Worm (Caenorhabditis elegans) whole organism, L2 larva: ENCODE results near the gene haao-1.

Source experiments
- C34F6.9 ChIP-seq: fragments of 150-350 bp; optimal IDR thresholded peaks from 2 replicates; lab custom pipeline; 2014; ENCODE audit warnings: missing biosample characterization, missing genetic modification characterization
- F13H6.1 ChIP-seq: sonication (generic microtip); optimal IDR thresholded peaks from 2 replicates; lab custom pipeline; 2016; ENCODE audit warnings: missing genetic modification characterization, missing compliant biosample characterization
- R02D3.7 ChIP-seq: fragments of 150-350 bp; optimal IDR thresholded peaks from 2 replicates; lab custom pipeline; 2014; ENCODE audit warnings: missing biosample characterization, missing genetic modification characterization
- Y55F3AM.14 ChIP-seq: fragments of 200-800 bp; sonication (Bioruptor generic); optimal IDR thresholded peaks from 2 replicates; lab custom pipeline; 2018; ENCODE audit warnings: mild to moderate bottlenecking, missing genetic modification characterization, missing compliant biosample characterization
- aly-2 ChIP-seq: fragments of 150-350 bp; optimal IDR thresholded peaks from 2 replicates; lab custom pipeline; 2014; ENCODE audit warnings: missing biosample characterization, missing genetic modification characterization
- ama-1 ChIP-seq: fragments of 150-350 bp; optimal IDR thresholded peaks from 2 replicates; lab custom pipeline; 2018; ENCODE audit warnings: inconsistent platforms
- blmp-1 ChIP-seq: sonication (generic microtip); optimal IDR thresholded peaks from 2 replicates; lab custom pipeline; 2017; ENCODE audit warnings: missing genetic modification characterization, mild to moderate bottlenecking, missing compliant biosample characterization, antibody characterized with exemption, moderate library complexity; ENCODE audit not compliant: insufficient read depth
- crh-2 ChIP-seq: sonication (generic microtip); optimal IDR thresholded peaks from 2 replicates; lab custom pipeline; 2017; ENCODE audit warnings: missing biosample characterization, missing genetic modification characterization
- dmd-4 ChIP-seq: sonication (generic microtip); optimal IDR thresholded peaks from 2 replicates; lab custom pipeline; 2017; ENCODE audit warnings: missing biosample characterization, missing genetic modification characterization
- egl-27 ChIP-seq: sonication (generic microtip); optimal IDR thresholded peaks from 3 replicates; lab custom pipeline; 2017; ENCODE audit warnings: missing biosample characterization, missing genetic modification reagents, missing genetic modification characterization
- elt-1 ChIP-seq: fragments of 150-350 bp; optimal IDR thresholded peaks from 2 replicates; lab custom pipeline; 2014; ENCODE audit warnings: missing biosample characterization, missing genetic modification characterization
- elt-3 ChIP-seq: sonication (generic microtip); optimal IDR thresholded peaks from 2 replicates; lab custom pipeline; 2017; ENCODE audit warnings: missing biosample characterization, missing genetic modification characterization
- fos-1 ChIP-seq: fragments of 150-350 bp; optimal IDR thresholded peaks from 2 replicates; lab custom pipeline; 2014; ENCODE audit warnings: missing biosample characterization, missing genetic modification characterization
- gmeb-1 ChIP-seq: fragments of 150-350 bp; optimal IDR thresholded peaks from 2 replicates; lab custom pipeline; 2014; ENCODE audit warnings: missing biosample characterization, missing genetic modification characterization
- lin-13 ChIP-seq: fragments of 150-350 bp; optimal IDR thresholded peaks from 2 replicates; lab custom pipeline; 2014; ENCODE audit warnings: missing biosample characterization, missing genetic modification reagents, missing genetic modification characterization
- lsy-2 ChIP-seq, 2 experiments: fragments of 150-350 bp in 1 of 2; sonication (generic microtip) in 1 of 2; optimal IDR thresholded peaks; 2 replicates each; lab custom pipeline; 2014 to 2017; ENCODE audit warnings: missing biosample characterization in 2 of 2, missing genetic modification characterization in 2 of 2
- mab-5 ChIP-seq: fragments of 150-350 bp; optimal IDR thresholded peaks from 2 replicates; lab custom pipeline; 2014; ENCODE audit warnings: missing biosample characterization, missing genetic modification characterization
- mbf-1 ChIP-seq: sonication (generic microtip); optimal IDR thresholded peaks from 2 replicates; lab custom pipeline; 2017; ENCODE audit warnings: missing biosample characterization, missing genetic modification characterization
- nhr-10 ChIP-seq: sonication (generic microtip); optimal IDR thresholded peaks from 2 replicates; lab custom pipeline; 2017; ENCODE audit warnings: missing biosample characterization, missing genetic modification characterization
- nhr-11 ChIP-seq: fragments of 150-350 bp; optimal IDR thresholded peaks from 2 replicates; lab custom pipeline; 2014; ENCODE audit warnings: missing biosample characterization, missing genetic modification characterization
- nhr-12 ChIP-seq: fragments of 150-350 bp; optimal IDR thresholded peaks from 2 replicates; lab custom pipeline; 2014; ENCODE audit warnings: missing biosample characterization, missing genetic modification characterization
- nhr-129 ChIP-seq: fragments of 150-350 bp; optimal IDR thresholded peaks from 2 replicates; lab custom pipeline; 2014; ENCODE audit warnings: missing biosample characterization, missing genetic modification characterization
- nhr-21 ChIP-seq: fragments of 150-350 bp; optimal IDR thresholded peaks from 2 replicates; lab custom pipeline; 2014; ENCODE audit warnings: missing biosample characterization, missing genetic modification characterization
- nhr-23 ChIP-seq: fragments of 150-350 bp; optimal IDR thresholded peaks from 2 replicates; lab custom pipeline; 2014; ENCODE audit warnings: missing biosample characterization, missing genetic modification reagents, missing genetic modification characterization
- nhr-6 ChIP-seq: fragments of 150-350 bp; optimal IDR thresholded peaks from 2 replicates; lab custom pipeline; 2014; ENCODE audit warnings: missing biosample characterization, missing genetic modification characterization
- nhr-77 ChIP-seq: fragments of 150-350 bp; optimal IDR thresholded peaks from 2 replicates; lab custom pipeline; 2014; ENCODE audit warnings: missing biosample characterization, missing genetic modification characterization
- peb-1 ChIP-seq: fragments of 150-350 bp; optimal IDR thresholded peaks from 2 replicates; lab custom pipeline; 2014; ENCODE audit warnings: missing biosample characterization, missing genetic modification characterization
- sem-4 ChIP-seq: fragments of 150-350 bp; optimal IDR thresholded peaks from 2 replicates; lab custom pipeline; 2014; ENCODE audit warnings: missing biosample characterization, missing genetic modification reagents, missing genetic modification characterization
- skn-1 ChIP-seq: sonication (generic microtip); optimal IDR thresholded peaks from 2 replicates; lab custom pipeline; 2017; ENCODE audit warnings: missing biosample characterization, missing genetic modification characterization
- sma-3 ChIP-seq: sonication (generic microtip); optimal IDR thresholded peaks from 2 replicates; lab custom pipeline; 2016; ENCODE audit warnings: missing genetic modification reagents, missing genetic modification characterization, missing compliant biosample characterization
- sma-9 ChIP-seq, 2 experiments: fragments of 150-350 bp in 1 of 2; sonication (generic microtip) in 1 of 2; optimal IDR thresholded peaks; 2 replicates each; lab custom pipeline; 2014 to 2016; ENCODE audit warnings: missing genetic modification characterization in 2 of 2, mild to moderate bottlenecking in 1 of 2, missing biosample characterization in 1 of 2, missing compliant biosample characterization in 1 of 2, missing genetic modification reagents in 1 of 2, moderate library complexity in 1 of 2
- snpc-4 ChIP-seq: fragments of 150-350 bp; optimal IDR thresholded peaks from 2 replicates; lab custom pipeline; 2014; ENCODE audit warnings: missing biosample characterization, missing genetic modification characterization
- unc-39 ChIP-seq: fragments of 150-350 bp; optimal IDR thresholded peaks from 2 replicates; lab custom pipeline; 2014; ENCODE audit warnings: missing biosample characterization, missing genetic modification characterization
- unc-55 ChIP-seq: fragments of 150-350 bp; sonication (generic microtip); optimal IDR thresholded peaks from 3 replicates; lab custom pipeline; 2014; ENCODE audit warnings: missing biosample characterization, missing genetic modification reagents, missing genetic modification characterization
- unc-62 ChIP-seq: fragments of 150-350 bp; optimal IDR thresholded peaks from 2 replicates; lab custom pipeline; 2014; ENCODE audit warnings: missing biosample characterization, missing genetic modification reagents, missing genetic modification characterization
- zag-1 ChIP-seq: fragments of 150-350 bp; optimal IDR thresholded peaks from 2 replicates; lab custom pipeline; 2014; ENCODE audit warnings: missing biosample characterization, missing genetic modification characterization
- ztf-1 ChIP-seq: fragments of 200-800 bp; sonication (Bioruptor generic); conservative IDR thresholded peaks from 2 replicates; pipeline ENCODE4 v1.3.6; 2022; ENCODE audit warnings: missing genetic modification characterization, missing compliant biosample characterization
- ztf-11 ChIP-seq: sonication (generic microtip); optimal IDR thresholded peaks from 2 replicates; lab custom pipeline; 2017; ENCODE audit warnings: missing biosample characterization, missing genetic modification characterization
- ztf-4 ChIP-seq: fragments of 150-350 bp; optimal IDR thresholded peaks from 2 replicates; lab custom pipeline; 2014; ENCODE audit warnings: missing biosample characterization, missing genetic modification characterization

The haao-1 gene

DNA sequence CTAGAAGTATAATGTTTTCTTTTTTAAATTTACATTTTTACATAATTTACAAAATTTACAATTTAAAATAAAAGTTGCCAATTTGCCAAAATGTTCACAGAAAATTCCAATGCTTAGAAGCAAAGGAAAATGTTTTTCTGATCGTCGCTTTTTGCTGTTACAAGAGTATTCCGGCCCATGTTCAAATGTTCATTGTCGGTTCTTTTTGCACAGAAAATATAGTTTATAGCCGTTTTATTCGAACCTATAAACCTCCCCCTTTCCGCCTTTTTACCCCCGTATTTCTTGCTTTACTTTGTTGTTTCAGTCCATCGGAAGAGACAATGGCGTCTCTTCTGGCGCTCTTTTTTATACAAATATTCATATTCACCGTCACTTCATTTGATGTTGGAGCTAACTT is 29.9 kb downstream of the haao-1 start, which contains the start of gene tag-329:
Gene tag-329, plus strand, starts transcription at position 301 of the 400 bp plus-strand sequence.
- TF ChIP-seq sma-9 (GFP tag; optimal IDR thresholded peaks at IDR 0.05; lab: Kevin White, UChicago) (no peak), sma-9 (tag; optimal IDR thresholded peaks at IDR 0.05; lab: Kevin White, UChicago) (no peak), C34F6.9 (no peak), R02D3.7 (tag; lab: Kevin White, UChicago) (no peak), peb-1 (tag; lab: Kevin White, UChicago) (no peak), sma-3 (GFP tag; lab: Kevin White, UChicago) (no peak), nhr-77 (no peak), nhr-21 (no peak), nhr-10 (tag; lab: Kevin White, UChicago) (no peak), mab-5 (tag; lab: Kevin White, UChicago) (no peak), unc-39 (tag; lab: Kevin White, UChicago) (no peak), nhr-23 (tag; lab: Kevin White, UChicago) (no peak), nhr-12 (tag; lab: Kevin White, UChicago) (no peak)

ce11 chrV:9536505-9536904 is 31.8 kb downstream of the haao-1 start, which contains the start of gene C50F4.4:
Gene C50F4.4, plus strand, starts transcription at chrV:9536771.
- TF ChIP-seq elt-1 (tag; lab: Kevin White, UChicago) (no peak), lin-13 (no peak), F13H6.1 (tag; lab: Kevin White, UChicago) (peak; percentile 26), lsy-2 (tag; optimal IDR thresholded peaks at IDR 0.05; lab: Kevin White, UChicago) (peak in 1 of 2 experiments; percentile 17), gmeb-1 (peak; percentile 33), sma-3 (GFP tag; lab: Kevin White, UChicago) (peak; percentile 30), sma-9 (GFP tag; optimal IDR thresholded peaks at IDR 0.05; lab: Kevin White, UChicago) (peak; percentile 58), sma-9 (tag; optimal IDR thresholded peaks at IDR 0.05; lab: Kevin White, UChicago) (no peak), fos-1 (tag; lab: Kevin White, UChicago) (peak; percentile 15), C34F6.9 (peak; percentile 58)

DNA sequence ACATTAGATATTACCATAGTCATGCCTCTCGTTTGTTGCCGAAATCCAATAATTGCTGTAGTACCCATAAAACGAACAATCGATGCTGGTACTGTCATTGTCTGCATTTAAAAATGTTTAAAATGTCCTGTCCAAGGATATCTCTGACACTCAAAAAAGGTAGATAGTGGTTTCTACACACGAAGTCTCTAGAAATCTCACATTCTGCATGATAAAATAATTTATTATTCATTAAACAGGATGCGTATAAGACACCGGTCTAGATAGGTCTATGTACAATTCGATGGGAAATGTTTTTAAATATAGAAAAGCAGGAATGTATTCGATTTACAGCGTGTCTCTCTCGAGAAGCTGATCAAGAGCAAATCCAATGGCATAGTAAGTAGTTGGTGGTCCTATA is 34.9 kb downstream of the haao-1 start, which contains the start of gene C50F4.12:
Gene C50F4.12, minus strand, starts transcription at position 101 of the 400 bp plus-strand sequence.
- TF ChIP-seq ztf-11 (tag; lab: Kevin White, UChicago) = no peak
- TF ChIP-seq mab-5 (tag; lab: Kevin White, UChicago) = no peak
- no peak for TF ChIP-seq nhr-21
- no peak for TF ChIP-seq nhr-129 (tag; lab: Kevin White, UChicago)
- no peak for TF ChIP-seq egl-27 (tag; lab: Kevin White, UChicago)
- TF ChIP-seq R02D3.7 (tag; lab: Kevin White, UChicago) = no peak
- TF ChIP-seq nhr-6 (tag; lab: Kevin White, UChicago) = no peak
- no peak for TF ChIP-seq gmeb-1
- no peak for TF ChIP-seq dmd-4
- no peak for TF ChIP-seq F13H6.1 (tag; lab: Kevin White, UChicago)
- TF ChIP-seq nhr-77 = no peak
- no peak for TF ChIP-seq lsy-2 (tag; optimal IDR thresholded peaks at IDR 0.05; lab: Kevin White, UChicago)
- TF ChIP-seq lin-13 = no peak

ce11 chrV:9541506-9541905 is 36.8 kb downstream of the haao-1 start, which contains the start of gene C50F4.16:
Gene C50F4.16, minus strand, starts transcription at chrV:9541606.
- no peak for TF ChIP-seq sma-9 (GFP tag; optimal IDR thresholded peaks at IDR 0.05; lab: Kevin White, UChicago)
- TF ChIP-seq sma-9 (tag; optimal IDR thresholded peaks at IDR 0.05; lab: Kevin White, UChicago) = no peak
- no peak for TF ChIP-seq ztf-4 (tag; lab: Kevin White, UChicago)
- no peak for TF ChIP-seq Y55F3AM.14 (GFP tag; lab: Kevin White, UChicago)
- no peak for TF ChIP-seq mbf-1 (tag; lab: Kevin White, UChicago)
- TF ChIP-seq nhr-129 (tag; lab: Kevin White, UChicago) = no peak
- TF ChIP-seq blmp-1 (tag; lab: Kevin White, UChicago) = no peak
- TF ChIP-seq F13H6.1 (tag; lab: Kevin White, UChicago) = no peak

DNA sequence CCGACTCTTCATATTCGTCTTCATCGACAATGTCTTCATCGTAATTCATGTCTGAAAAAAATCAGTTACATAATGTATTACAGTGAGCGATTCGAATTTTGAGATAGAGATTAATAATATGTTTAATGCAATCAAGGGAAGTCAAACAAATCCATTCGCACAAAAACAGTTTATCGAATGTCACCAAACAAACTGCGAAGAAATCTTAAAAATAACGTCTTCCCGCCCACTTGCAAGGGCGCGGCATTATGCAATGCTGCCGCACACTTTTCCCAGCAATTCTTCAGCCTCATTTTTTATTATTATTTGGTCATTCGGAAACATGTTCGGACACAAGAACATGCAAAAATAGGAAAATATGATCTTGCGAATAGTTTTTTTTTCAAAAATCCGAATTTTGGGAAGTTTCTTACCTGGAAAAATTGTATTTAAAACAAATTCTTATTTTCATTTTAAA is 39.5 kb downstream of the haao-1 start, which contains the start of gene mdf-1:
Gene mdf-1, minus strand, starts transcription at position 51 of the 457 bp plus-strand sequence.
- TF ChIP-seq unc-62 (GFP tag; lab: Kevin White, UChicago) (no peak), nhr-21 (peak; percentile 73), R02D3.7 (tag; lab: Kevin White, UChicago) (no peak), nhr-11 (tag; lab: Kevin White, UChicago) (no peak), snpc-4 (tag; lab: Kevin White, UChicago) (peak; percentile 37), nhr-23 (tag; lab: Kevin White, UChicago) (no peak), nhr-6 (tag; lab: Kevin White, UChicago) (no peak), aly-2 (tag; lab: Kevin White, UChicago) (no peak), ama-1 (lab: Kevin White, UChicago) (peak; percentile 47), Y55F3AM.14 (GFP tag; lab: Kevin White, UChicago) (peak; percentile 28), nhr-10 (tag; lab: Kevin White, UChicago) (no peak), nhr-129 (tag; lab: Kevin White, UChicago) (peak; percentile 83), ztf-4 (tag; lab: Kevin White, UChicago) (peak; percentile 39), sma-9 (GFP tag; optimal IDR thresholded peaks at IDR 0.05; lab: Kevin White, UChicago) (peak; percentile 60), sma-9 (tag; optimal IDR thresholded peaks at IDR 0.05; lab: Kevin White, UChicago) (no peak), unc-55 (GFP tag; lab: Kevin White, UChicago) (peak; percentile 83), crh-2 (tag; lab: Kevin White, UChicago) (peak; percentile 84), mab-5 (tag; lab: Kevin White, UChicago) (peak; percentile 35), peb-1 (tag; lab: Kevin White, UChicago) (no peak), C34F6.9 (peak; percentile 82), sma-3 (GFP tag; lab: Kevin White, UChicago) (peak; percentile 71), zag-1 (tag; lab: Kevin White, UChicago) (no peak), gmeb-1 (peak; percentile 83), nhr-77 (no peak), fos-1 (tag; lab: Kevin White, UChicago) (peak; percentile 44), nhr-12 (tag; lab: Kevin White, UChicago) (no peak), unc-39 (tag; lab: Kevin White, UChicago) (no peak), elt-3 (tag; lab: Kevin White, UChicago) (no peak), skn-1 (no peak), sem-4 (tag; lab: Kevin White, UChicago) (peak; percentile 70), lsy-2 (tag; optimal IDR thresholded peaks at IDR 0.05; lab: Kevin White, UChicago) (peak in 1 of 2 experiments; percentile 79), ztf-1 (no peak)
